Worm (Caenorhabditis elegans): ENCODE measurements around the gene kin-29.

ce11 chrX:2853963-2854362 lies 1.7 kb upstream of the kin-29 start:
- TF ChIP-seq nhr-25 (tag; optimal IDR thresholded peaks at IDR 0.05) (no peak), ZK546.5 (tag; optimal IDR thresholded peaks at IDR 0.05) (no peak), ztf-11 (tag; optimal IDR thresholded peaks at IDR 0.05) (no peak)

All from whole organism, L2 larva.